Fruit fly (Drosophila melanogaster) whole organism, embryonic: Measurements from ENCODE around the gene CG33325.

Experiments used
- ATbp ChIP-seq: fragments of 200-800 bp; sonication (Bioruptor generic); optimal IDR thresholded peaks from 2 replicates; lab custom pipeline; 2017; ENCODE audit warnings: missing biosample characterization, mild to moderate bottlenecking, missing genetic modification characterization, missing genetic modification reagents
- Atf-2 ChIP-seq: fragments of 200-800 bp; sonication (Bioruptor generic); optimal IDR thresholded peaks from 2 replicates; lab custom pipeline; 2016; ENCODE audit warnings: missing biosample characterization, missing genetic modification characterization
- Bdp1 ChIP-seq: fragments of 200-800 bp; sonication (Bioruptor generic); optimal IDR thresholded peaks from 3 replicates; lab custom pipeline; 2016; ENCODE audit warnings: missing biosample characterization, missing genetic modification characterization
- CG11085 ChIP-seq: fragments of 200-800 bp; sonication (Bioruptor generic); IDR thresholded peaks from 2 replicates; pipeline ENCODE4 v1.3.6; 2022; ENCODE audit warnings: missing biosample characterization, missing genetic modification characterization
- CG11723 ChIP-seq: fragments of 200-800 bp; sonication (Bioruptor generic); optimal IDR thresholded peaks from 2 replicates; lab custom pipeline; 2017; ENCODE audit warnings: missing biosample characterization, mild to moderate bottlenecking, missing genetic modification characterization
- CG12155 ChIP-seq: fragments of 200-800 bp; sonication (Bioruptor generic); optimal IDR thresholded peaks from 3 replicates; lab custom pipeline; 2016; ENCODE audit warnings: missing biosample characterization, missing genetic modification characterization
- CG1529 ChIP-seq: fragments of 200-800 bp; sonication (Bioruptor generic); optimal IDR thresholded peaks from 3 replicates; lab custom pipeline; 2018; ENCODE audit warnings: missing biosample characterization, missing genetic modification characterization
- CG1602 ChIP-seq: fragments of 200-800 bp; sonication (Bioruptor generic); optimal IDR thresholded peaks from 3 replicates; lab custom pipeline; 2016; ENCODE audit warnings: missing biosample characterization, missing genetic modification characterization
- CG18011 ChIP-seq: fragments of 200-800 bp; sonication (Bioruptor generic); optimal IDR thresholded peaks from 2 replicates; lab custom pipeline; 2017; ENCODE audit warnings: missing biosample characterization, missing genetic modification characterization, mild to moderate bottlenecking, moderate library complexity, missing genotype
- CG18599 ChIP-seq: fragments of 200-800 bp; sonication (Bioruptor generic); optimal IDR thresholded peaks from 3 replicates; lab custom pipeline; 2017; ENCODE audit warnings: missing biosample characterization, missing genetic modification characterization, mild to moderate bottlenecking, moderate library complexity, missing genetic modification reagents
- CG18764 ChIP-seq: fragments of 200-800 bp; sonication (Bioruptor generic); optimal IDR thresholded peaks from 3 replicates; lab custom pipeline; 2016; ENCODE audit warnings: missing biosample characterization, missing genetic modification characterization
- CG2120 ChIP-seq: fragments of 200-800 bp; sonication (Bioruptor generic); optimal IDR thresholded peaks from 3 replicates; lab custom pipeline; 2016; ENCODE audit warnings: missing biosample characterization, missing genetic modification characterization
- CG2199 ChIP-seq: fragments of 200-800 bp; sonication (Bioruptor generic); IDR thresholded peaks from 3 replicates; pipeline ENCODE4 v1.3.6; 2022; ENCODE audit warnings: missing biosample characterization, missing genetic modification characterization
- CG4424 ChIP-seq: fragments of 200-800 bp; sonication (Bioruptor generic); optimal IDR thresholded peaks from 3 replicates; lab custom pipeline; 2016; ENCODE audit warnings: missing biosample characterization, missing genetic modification characterization
- CG5245 ChIP-seq: fragments of 200-800 bp; sonication (Bioruptor generic); optimal IDR thresholded peaks from 3 replicates; lab custom pipeline; 2016; ENCODE audit warnings: missing biosample characterization, missing genetic modification characterization
- CG6175 ChIP-seq: fragments of 200-800 bp; sonication (Bioruptor generic); IDR thresholded peaks from 3 replicates; pipeline ENCODE4 v1.3.6; 2022; ENCODE audit warnings: missing biosample characterization, missing genetic modification characterization
- CG6813 ChIP-seq: fragments of 200-800 bp; sonication (Bioruptor generic); optimal IDR thresholded peaks from 2 replicates; lab custom pipeline; 2017; ENCODE audit warnings: missing biosample characterization, missing genetic modification characterization, mild to moderate bottlenecking, moderate library complexity, missing genetic modification reagents
- CG7987 ChIP-seq: fragments of 200-800 bp; sonication (Bioruptor generic); optimal IDR thresholded peaks from 2 replicates; lab custom pipeline; 2018; ENCODE audit warnings: missing biosample characterization, mild to moderate bottlenecking, missing genetic modification characterization, moderate library complexity
- CG8924 ChIP-seq: fragments of 200-800 bp; optimal IDR thresholded peaks from 3 replicates; lab custom pipeline; 2019; ENCODE audit warnings: missing biosample characterization, mild to moderate bottlenecking, missing genetic modification characterization, moderate library complexity
- CG9437 ChIP-seq: fragments of 200-800 bp; sonication (Bioruptor generic); optimal IDR thresholded peaks from 2 replicates; lab custom pipeline; 2018; ENCODE audit warnings: missing biosample characterization, mild to moderate bottlenecking, missing genetic modification characterization
- CG9797 ChIP-seq: fragments of 200-800 bp; sonication (Bioruptor generic); optimal IDR thresholded peaks from 3 replicates; lab custom pipeline; 2018; ENCODE audit warnings: missing biosample characterization, mild to moderate bottlenecking, missing genetic modification characterization
- Elba2 ChIP-seq: fragments of 200-800 bp; sonication (Bioruptor generic); optimal IDR thresholded peaks from 3 replicates; lab custom pipeline; 2016; ENCODE audit warnings: missing biosample characterization, missing genetic modification characterization
- Gsc ChIP-seq: fragments of 200-800 bp; sonication (Bioruptor generic); IDR thresholded peaks from 2 replicates; pipeline ENCODE4 v1.3.6; 2022; ENCODE audit warnings: missing biosample characterization, missing genetic modification characterization
- HLH4C ChIP-seq: fragments of 200-800 bp; sonication (Bioruptor generic); IDR thresholded peaks from 3 replicates; pipeline ENCODE4 v1.3.6; 2022; ENCODE audit warnings: missing biosample characterization, missing genetic modification characterization; ENCODE audit not compliant: partially characterized antibody
- HLH54F ChIP-seq: fragments of 200-800 bp; sonication (Bioruptor generic); optimal IDR thresholded peaks from 3 replicates; lab custom pipeline; 2016; ENCODE audit warnings: missing biosample characterization, missing genetic modification characterization
- Hmx ChIP-seq: fragments of 200-800 bp; sonication (Bioruptor generic); optimal IDR thresholded peaks from 2 replicates; lab custom pipeline; 2016; ENCODE audit warnings: missing biosample characterization, missing genetic modification characterization
- MTF-1 ChIP-seq: fragments of 200-800 bp; sonication (Bioruptor generic); optimal IDR thresholded peaks from 2 replicates; lab custom pipeline; 2018; ENCODE audit warnings: missing biosample characterization, mild to moderate bottlenecking, missing genetic modification characterization, borderline replicate concordance
- NC2α ChIP-seq: fragments of 200-800 bp; sonication (Bioruptor generic); optimal IDR thresholded peaks from 2 replicates; lab custom pipeline; 2016; ENCODE audit warnings: missing biosample characterization, missing genetic modification characterization
- Oaz ChIP-seq: fragments of 200-800 bp; sonication (Bioruptor generic); IDR thresholded peaks from 2 replicates; pipeline ENCODE4 v1.3.6; 2022; ENCODE audit warnings: missing biosample characterization, missing genetic modification characterization
- Scr ChIP-seq: fragments of 200-800 bp; sonication (Bioruptor generic); IDR thresholded peaks from 2 replicates; pipeline ENCODE4 v1.3.6; 2022; ENCODE audit warnings: missing biosample characterization, missing genetic modification characterization; ENCODE audit not compliant: partially characterized antibody
- Sin3A ChIP-seq: fragments of >200 bp; optimal IDR thresholded peaks from 2 replicates; lab custom pipeline; 2018
- Six4 ChIP-seq: fragments of 200-800 bp; sonication (Bioruptor generic); optimal IDR thresholded peaks from 2 replicates; lab custom pipeline; 2016; ENCODE audit warnings: missing biosample characterization, missing genetic modification characterization
- Sox102F ChIP-seq: fragments of 200-800 bp; sonication (Bioruptor generic); optimal IDR thresholded peaks from 2 replicates; lab custom pipeline; 2018; ENCODE audit warnings: missing biosample characterization, mild to moderate bottlenecking, missing genetic modification characterization, moderate library complexity
- ac ChIP-seq: fragments of 200-800 bp; sonication (Bioruptor generic); optimal IDR thresholded peaks from 3 replicates; lab custom pipeline; 2017; ENCODE audit warnings: missing biosample characterization, mild to moderate bottlenecking, missing genetic modification characterization
- chn ChIP-seq: fragments of 200-800 bp; sonication (Bioruptor generic); optimal IDR thresholded peaks from 2 replicates; lab custom pipeline; 2016; ENCODE audit warnings: missing biosample characterization, missing genetic modification characterization
- croc ChIP-seq: fragments of 200-800 bp; sonication (Bioruptor generic); conservative IDR thresholded peaks from 3 replicates; pipeline ENCODE4 v1.3.6; 2022; ENCODE audit warnings: missing biosample characterization, missing genetic modification characterization
- fd102C ChIP-seq: fragments of 200-800 bp; sonication (Bioruptor generic); optimal IDR thresholded peaks from 2 replicates; lab custom pipeline; 2018; ENCODE audit warnings: missing biosample characterization, mild to moderate bottlenecking, missing genetic modification characterization, moderate library complexity
- hbn ChIP-seq: fragments of 200-800 bp; sonication (Bioruptor generic); IDR thresholded peaks from 2 replicates; pipeline ENCODE4 v1.3.6; 2022; ENCODE audit warnings: missing biosample characterization, missing genetic modification characterization; ENCODE audit not compliant: partially characterized antibody
- her ChIP-seq: fragments of 200-800 bp; sonication (Bioruptor generic); optimal IDR thresholded peaks from 2 replicates; lab custom pipeline; 2016; ENCODE audit warnings: missing biosample characterization, missing genetic modification characterization
- insv ChIP-seq, 2 experiments: fragments of 200-800 bp; sonication (Bioruptor generic); optimal IDR thresholded peaks; 3 replicates each; lab custom pipeline; 2016 to 2018; ENCODE audit warnings: missing biosample characterization in 2 of 2, missing genetic modification characterization in 2 of 2
- luna ChIP-seq: fragments of 200-800 bp; sonication (Bioruptor generic); optimal IDR thresholded peaks from 2 replicates; lab custom pipeline; 2016; ENCODE audit warnings: missing biosample characterization, missing genetic modification characterization
- pfk ChIP-seq: fragments of 200-800 bp; sonication (Bioruptor generic); optimal IDR thresholded peaks from 2 replicates; lab custom pipeline; 2018; ENCODE audit warnings: missing biosample characterization, mild to moderate bottlenecking, missing genetic modification characterization, moderate library complexity
- rib ChIP-seq: fragments of 200-800 bp; sonication (Bioruptor generic); IDR thresholded peaks from 2 replicates; pipeline ENCODE4 v1.3.6; 2022; ENCODE audit warnings: missing biosample characterization, missing genetic modification characterization
- row ChIP-seq: fragments of 200-800 bp; sonication (Bioruptor generic); IDR thresholded peaks from 3 replicates; pipeline ENCODE4 v1.3.6; 2022; ENCODE audit warnings: missing biosample characterization, missing genetic modification characterization
- run ChIP-seq: fragments of 200-800 bp; sonication (Bioruptor generic); optimal IDR thresholded peaks from 3 replicates; lab custom pipeline; 2018; ENCODE audit warnings: missing biosample characterization, mild to moderate bottlenecking, missing genetic modification characterization
- shn ChIP-seq: fragments of 200-800 bp; sonication (Bioruptor generic); optimal IDR thresholded peaks from 3 replicates; lab custom pipeline; 2016; ENCODE audit warnings: missing biosample characterization, missing genetic modification characterization
- sim ChIP-seq: fragments of 200-800 bp; sonication (Bioruptor generic); IDR thresholded peaks from 2 replicates; pipeline ENCODE4 v1.3.6; 2022; ENCODE audit warnings: missing biosample characterization, missing genetic modification characterization
- slp2 ChIP-seq: fragments of 200-800 bp; sonication (Bioruptor generic); optimal IDR thresholded peaks from 2 replicates; lab custom pipeline; 2016; ENCODE audit warnings: missing biosample characterization, missing genetic modification characterization
- sqz ChIP-seq: fragments of 200-800 bp; sonication (Bioruptor generic); optimal IDR thresholded peaks from 3 replicates; lab custom pipeline; 2018; ENCODE audit warnings: missing biosample characterization, mild to moderate bottlenecking, missing genetic modification characterization
- tup ChIP-seq: fragments of 200-800 bp; sonication (Bioruptor generic); optimal IDR thresholded peaks from 2 replicates; lab custom pipeline; 2016; ENCODE audit warnings: missing biosample characterization, mild to moderate bottlenecking, missing genetic modification characterization, moderate library complexity
- tx ChIP-seq: fragments of 200-800 bp; sonication (Bioruptor generic); optimal IDR thresholded peaks from 2 replicates; lab custom pipeline; 2016; ENCODE audit warnings: missing biosample characterization, missing genetic modification characterization

CG33325 gene

dm6 chr3R:8715851-8716550 is 36.2 kb upstream of the CG33325 start, which contains the start of gene TMEM216 (continued):
- TF ChIP-seq CG11723 (GFP tag; lab: Kevin White, UChicago) (no peak), CG6813 (GFP tag; lab: Kevin White, UChicago) (no peak), slp2 (GFP tag; lab: Kevin White, UChicago) (no peak), croc (GFP tag; lab: Robert Waterston, UW) (no peak), row (GFP tag; lab: Robert Waterston, UW) (0 out of 3 replicates have a peak, but pooled peaks have one; percentile 5), hbn (GFP tag; lab: Robert Waterston, UW) (peak; percentile 38; the same call in 1 of the 2 replicates), shn (no peak), CG9797 (peak; percentile 88), CG6175 (GFP tag; lab: Robert Waterston, UW) (no peak), CG2199 (GFP tag; lab: Robert Waterston, UW) (no peak), sqz (GFP tag; lab: Kevin White, UChicago) (no peak), CG12155 (GFP tag; lab: Kevin White, UChicago) (peak; percentile 4), chn (no peak), Hmx (GFP tag; lab: Kevin White, UChicago) (no peak), insv (GFP tag; optimal IDR thresholded peaks at IDR 0.05; lab: Kevin White, UChicago) (peak in 1 of 2 experiments; percentile 73), ATbp (GFP tag; lab: Kevin White, UChicago) (no peak), Bdp1 (GFP tag; lab: Kevin White, UChicago) (no peak), CG8924 (tag; lab: Kevin White, UChicago) (peak; percentile 56), Atf-2 (GFP tag; lab: Kevin White, UChicago) (no peak), HLH54F (GFP tag; lab: Kevin White, UChicago) (no peak), rib (GFP tag; lab: Robert Waterston, UW) (no peak), NC2α (GFP tag; lab: Kevin White, UChicago) (no peak), CG9437 (GFP tag; lab: Kevin White, UChicago) (no peak), HLH4C (GFP tag; lab: Robert Waterston, UW) (peak; percentile 71), CG7987 (GFP tag; lab: Kevin White, UChicago) (peak; percentile 16), tup (no peak), CG1529 (GFP tag; lab: Kevin White, UChicago) (no peak), CG1602 (GFP tag; lab: Kevin White, UChicago) (no peak), CG2120 (GFP tag; lab: Kevin White, UChicago) (no peak), fd102C (GFP tag; lab: Kevin White, UChicago) (no peak), Scr (peak; percentile 54; the same call in 1 of the 2 replicates), Elba2 (GFP tag; lab: Kevin White, UChicago) (peak; percentile 83), Sin3A (lab: Kevin White, UChicago) (peak; percentile 79), sim (GFP tag; lab: Robert Waterston, UW) (no peak), her (GFP tag; lab: Kevin White, UChicago) (no peak), MTF-1 (GFP tag; lab: Kevin White, UChicago) (peak; percentile 25), CG18764 (GFP tag; lab: Kevin White, UChicago) (no peak), Six4 (GFP tag; lab: Kevin White, UChicago) (no peak), luna (GFP tag; lab: Kevin White, UChicago) (no peak), tx (GFP tag; lab: Kevin White, UChicago) (no peak), Sox102F (no peak), Gsc (GFP tag; lab: Robert Waterston, UW) (no peak), pfk (no peak), ac (GFP tag; lab: Kevin White, UChicago) (no peak), CG4424 (GFP tag; lab: Kevin White, UChicago) (no peak), CG18011 (GFP tag; lab: Kevin White, UChicago) (no peak), CG18599 (no peak), Oaz (GFP tag; lab: Robert Waterston, UW) (no peak), CG11085 (GFP tag; lab: Robert Waterston, UW) (no peak), run (tag; lab: Kevin White, UChicago) (no peak), CG5245 (GFP tag; lab: Kevin White, UChicago) (no peak)
